Fruit fly (Drosophila melanogaster) whole organism, embryonic: ENCODE results near the gene ATPsynO.

Source experiments
- CG10543 ChIP-seq: fragments of 200-800 bp; sonication (Bioruptor generic); optimal IDR thresholded peaks from 3 replicates; lab custom pipeline; 2017; ENCODE audit warnings: missing biosample characterization, mild to moderate bottlenecking, missing genetic modification characterization, moderate library complexity
- CG11398 ChIP-seq: fragments of 200-800 bp; sonication (Bioruptor generic); optimal IDR thresholded peaks from 2 replicates; lab custom pipeline; 2016; ENCODE audit warnings: missing biosample characterization, missing genetic modification characterization
- CG11560 ChIP-seq: fragments of 200-800 bp; sonication (Bioruptor generic); IDR thresholded peaks from 3 replicates; pipeline ENCODE4 v1.3.6; 2022; ENCODE audit warnings: missing biosample characterization, missing genetic modification characterization
- CG13894 ChIP-seq: fragments of 200-800 bp; sonication (Bioruptor generic); optimal IDR thresholded peaks from 3 replicates; lab custom pipeline; 2018; ENCODE audit warnings: missing biosample characterization, mild to moderate bottlenecking, missing genetic modification characterization, moderate library complexity
- CG15073 ChIP-seq: fragments of 200-800 bp; sonication (Bioruptor generic); optimal IDR thresholded peaks from 2 replicates; lab custom pipeline; 2016; ENCODE audit warnings: missing biosample characterization, missing genetic modification characterization
- CG15601 ChIP-seq: fragments of 200-800 bp; sonication (Bioruptor generic); optimal IDR thresholded peaks from 3 replicates; lab custom pipeline; 2019; ENCODE audit warnings: missing biosample characterization, mild to moderate bottlenecking, missing genetic modification characterization, moderate library complexity
- CG1602 ChIP-seq: fragments of 200-800 bp; sonication (Bioruptor generic); optimal IDR thresholded peaks from 3 replicates; lab custom pipeline; 2016; ENCODE audit warnings: missing biosample characterization, missing genetic modification characterization
- CG16813 ChIP-seq: fragments of 200-800 bp; sonication (Bioruptor generic); IDR thresholded peaks from 3 replicates; pipeline ENCODE4 v1.3.6; 2022; ENCODE audit warnings: missing biosample characterization, missing genetic modification characterization; ENCODE audit not compliant: partially characterized antibody
- CG17328 ChIP-seq: fragments of 200-800 bp; sonication (Bioruptor generic); IDR thresholded peaks from 2 replicates; pipeline ENCODE4 v1.3.6; 2022; ENCODE audit warnings: missing biosample characterization, missing genetic modification characterization
- CG2199 ChIP-seq: fragments of 200-800 bp; sonication (Bioruptor generic); IDR thresholded peaks from 3 replicates; pipeline ENCODE4 v1.3.6; 2022; ENCODE audit warnings: missing biosample characterization, missing genetic modification characterization
- CG32767 ChIP-seq: fragments of 200-800 bp; sonication (Bioruptor generic); IDR thresholded peaks from 2 replicates; pipeline ENCODE4 v1.3.6; 2022; ENCODE audit warnings: missing biosample characterization, missing genetic modification characterization
- CG42726 ChIP-seq: fragments of 200-800 bp; sonication (Bioruptor generic); IDR thresholded peaks from 2 replicates; pipeline ENCODE4 v1.3.6; 2022; ENCODE audit warnings: missing biosample characterization, missing genetic modification characterization; ENCODE audit not compliant: partially characterized antibody
- CG8478 ChIP-seq: fragments of >200 bp; optimal IDR thresholded peaks from 2 replicates; lab custom pipeline; 2018
- Chrac-16 ChIP-seq: fragments of 200-800 bp; sonication (Bioruptor generic); optimal IDR thresholded peaks from 3 replicates; lab custom pipeline; 2016; ENCODE audit warnings: missing biosample characterization, missing genetic modification characterization
- D ChIP-seq, 2 experiments: fragments of 200-800 bp in 1 of 2; fragments of >200 bp in 1 of 2; sonication (Bioruptor generic) in 1 of 2; optimal IDR thresholded peaks; 2 replicates in 1 of 2; 3 replicates in 1 of 2; lab custom pipeline; 2017; ENCODE audit warnings: mild to moderate bottlenecking in 1 of 2, missing biosample characterization in 1 of 2, missing genetic modification characterization in 1 of 2, missing genetic modification reagents in 1 of 2
- Dbx ChIP-seq: fragments of 200-800 bp; sonication (Bioruptor generic); IDR thresholded peaks from 3 replicates; pipeline ENCODE4 v1.3.6; 2022; ENCODE audit warnings: missing biosample characterization, missing genetic modification characterization
- H15 ChIP-seq: fragments of 200-800 bp; sonication (Bioruptor generic); IDR thresholded peaks from 3 replicates; pipeline ENCODE4 v1.3.6; 2022; ENCODE audit warnings: missing biosample characterization, missing genetic modification characterization
- HLH3B ChIP-seq: fragments of 200-800 bp; sonication (Bioruptor generic); IDR thresholded peaks from 2 replicates; pipeline ENCODE4 v1.3.6; 2022; ENCODE audit warnings: missing biosample characterization, missing genetic modification characterization
- Hr39 ChIP-seq: fragments of >200 bp; optimal IDR thresholded peaks from 2 replicates; lab custom pipeline; 2017
- Med ChIP-seq: fragments of 200-800 bp; sonication (Bioruptor generic); peaks from one replicate; lab custom pipeline; 2016; ENCODE audit warnings: missing biosample characterization, missing genetic modification characterization, mild to moderate bottlenecking, inconsistent platforms, moderate library complexity
- Mrtf ChIP-seq: fragments of 200-800 bp; sonication (Bioruptor generic); IDR thresholded peaks from 3 replicates; pipeline ENCODE4 v1.3.6; 2022; ENCODE audit warnings: missing biosample characterization, missing genetic modification characterization
- Nf-YC ChIP-seq: fragments of 200-800 bp; optimal IDR thresholded peaks from 3 replicates; lab custom pipeline; 2019; ENCODE audit warnings: missing biosample characterization, mild to moderate bottlenecking, missing genetic modification characterization, moderate library complexity
- Pdp1 ChIP-seq, 2 experiments: fragments of 200-800 bp; sonication (Bioruptor generic); optimal IDR thresholded peaks; 3 replicates each; lab custom pipeline; 2016; ENCODE audit warnings: missing biosample characterization in 2 of 2, missing genetic modification characterization in 2 of 2, mild to moderate bottlenecking in 1 of 2, moderate library complexity in 1 of 2
- az2 ChIP-seq: fragments of 200-800 bp; sonication (Bioruptor generic); optimal IDR thresholded peaks from 3 replicates; lab custom pipeline; 2016; ENCODE audit warnings: missing biosample characterization, missing genetic modification characterization
- bbx ChIP-seq: fragments of 200-800 bp; sonication (Bioruptor generic); IDR thresholded peaks from 2 replicates; pipeline ENCODE4 v1.3.6; 2022; ENCODE audit warnings: missing biosample characterization, missing genetic modification characterization; ENCODE audit not compliant: partially characterized antibody
- cg ChIP-seq: fragments of 200-800 bp; sonication (Bioruptor generic); optimal IDR thresholded peaks from 3 replicates; lab custom pipeline; 2019; ENCODE audit warnings: missing biosample characterization, mild to moderate bottlenecking, missing genetic modification characterization, moderate library complexity
- crc ChIP-seq: fragments of 200-800 bp; sonication (Bioruptor generic); optimal IDR thresholded peaks from 2 replicates; lab custom pipeline; 2016; ENCODE audit warnings: missing biosample characterization, missing genetic modification characterization
- dysf ChIP-seq: fragments of 200-800 bp; sonication (Bioruptor generic); IDR thresholded peaks from 3 replicates; pipeline ENCODE4 v1.3.6; 2022; ENCODE audit warnings: missing biosample characterization, missing genetic modification characterization
- ewg ChIP-seq: fragments of 200-800 bp; sonication (Bioruptor generic); optimal IDR thresholded peaks from 3 replicates; lab custom pipeline; 2017; ENCODE audit warnings: mild to moderate bottlenecking, missing biosample characterization, missing genetic modification reagents, missing genetic modification characterization
- ftz-f1 ChIP-seq: fragments of 200-800 bp; sonication (Bioruptor generic); optimal IDR thresholded peaks from 2 replicates; lab custom pipeline; 2016; ENCODE audit warnings: missing biosample characterization, missing genetic modification characterization
- mirr ChIP-seq: fragments of 200-800 bp; sonication (Bioruptor generic); optimal IDR thresholded peaks from 3 replicates; lab custom pipeline; 2018; ENCODE audit warnings: missing biosample characterization, mild to moderate bottlenecking, missing genetic modification characterization
- peb ChIP-seq: fragments of 200-800 bp; sonication (Bioruptor generic); IDR thresholded peaks from 2 replicates; pipeline ENCODE4 v1.3.6; 2022; ENCODE audit warnings: missing biosample characterization, missing genetic modification characterization
- pzg ChIP-seq: fragments of 200-800 bp; sonication (Bioruptor generic); optimal IDR thresholded peaks from 3 replicates; lab custom pipeline; 2018; ENCODE audit warnings: missing biosample characterization, mild to moderate bottlenecking, missing genetic modification characterization, moderate library complexity
- row ChIP-seq: fragments of 200-800 bp; sonication (Bioruptor generic); IDR thresholded peaks from 3 replicates; pipeline ENCODE4 v1.3.6; 2022; ENCODE audit warnings: missing biosample characterization, missing genetic modification characterization
- sd ChIP-seq: fragments of 200-800 bp; sonication (Bioruptor generic); optimal IDR thresholded peaks from 3 replicates; lab custom pipeline; 2018; ENCODE audit warnings: missing biosample characterization, mild to moderate bottlenecking, missing genetic modification characterization, moderate library complexity
- sens ChIP-seq: fragments of 200-800 bp; sonication (Bioruptor generic); peaks from one replicate; lab custom pipeline; 2016; ENCODE audit warnings: missing biosample characterization, missing genetic modification characterization
- sima ChIP-seq: fragments of 200-800 bp; sonication (Bioruptor generic); optimal IDR thresholded peaks from 2 replicates; lab custom pipeline; 2016; ENCODE audit warnings: missing biosample characterization, missing genetic modification characterization
- so ChIP-seq: fragments of 200-800 bp; sonication (Bioruptor generic); IDR thresholded peaks from 3 replicates; pipeline ENCODE4 v1.3.6; 2022; ENCODE audit warnings: missing biosample characterization, missing genetic modification characterization
- vvl ChIP-seq: fragments of 200-800 bp; sonication (Bioruptor generic); IDR thresholded peaks from 2 replicates; pipeline ENCODE4 v1.3.6; 2022; ENCODE audit warnings: missing biosample characterization, missing genetic modification characterization
- z ChIP-seq: fragments of 200-800 bp; sonication (Bioruptor generic); IDR thresholded peaks from 3 replicates; pipeline ENCODE4 v1.3.6; 2022; ENCODE audit warnings: missing biosample characterization, missing genetic modification characterization

Gene ATPsynO

DNA sequence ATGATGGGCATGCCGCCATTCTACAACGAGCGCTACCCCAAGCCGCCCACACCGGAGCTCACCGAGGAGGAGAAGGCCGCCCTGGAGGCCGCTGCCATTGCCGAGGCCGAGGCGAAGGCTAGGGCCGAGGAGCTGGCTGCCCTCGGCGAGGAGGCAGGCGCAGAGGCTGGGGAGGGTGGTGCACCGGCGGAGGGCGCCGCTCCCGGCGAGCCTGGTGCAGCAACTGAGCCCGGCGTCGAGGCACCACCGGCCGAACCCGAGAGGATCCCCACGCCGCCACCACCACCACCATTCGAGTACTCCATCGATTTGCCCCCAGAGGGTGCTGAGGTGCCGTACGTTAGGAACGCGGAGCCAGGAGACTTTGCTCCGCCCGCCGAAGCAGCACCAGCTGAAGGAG is 39.9 kb downstream of the ATPsynO start:
- TF ChIP-seq crc, result no peak
- no peak for TF ChIP-seq CG11398 (GFP tag; lab: Kevin White, UChicago)
- TF ChIP-seq sima, result no peak
- peak; percentile 23; the same call in 1 of the 2 replicates for TF ChIP-seq CG42726 (GFP tag; lab: Robert Waterston, UW)
- 0 out of 3 replicates have a peak, but pooled peaks have one; percentile 35 for TF ChIP-seq CG11560 (tag; lab: Robert Waterston, UW)
- TF ChIP-seq dysf (GFP tag; lab: Robert Waterston, UW), result 0 out of 3 replicates have a peak, but pooled peaks have one; percentile 9
- no peak for TF ChIP-seq CG13894 (tag; lab: Kevin White, UChicago)
- TF ChIP-seq bbx, result 0 out of 2 replicates have a peak, but pooled peaks have one; percentile 6
- 0 out of 3 replicates have a peak, but pooled peaks have one; percentile 6 for TF ChIP-seq Dbx (GFP tag; lab: Robert Waterston, UW)
- TF ChIP-seq ftz-f1 (GFP tag; lab: Kevin White, UChicago), result peak; percentile 56
- no peak for TF ChIP-seq CG2199 (GFP tag; lab: Robert Waterston, UW)
- 0 out of 2 replicates have a peak, but pooled peaks have one; percentile 12 for TF ChIP-seq vvl
- 0 out of 3 replicates have a peak, but pooled peaks have one; percentile 24 for TF ChIP-seq CG16813 (GFP tag; lab: Robert Waterston, UW)
- TF ChIP-seq Hr39 (lab: Kevin White, UChicago), result peak; percentile 16
- TF ChIP-seq sd (tag; lab: Kevin White, UChicago), result no peak
- no peak for TF ChIP-seq peb (GFP tag; lab: Robert Waterston, UW)
- peak; percentile 37; the same call in 1 of the 2 replicates for TF ChIP-seq CG17328
- TF ChIP-seq sens (GFP tag; lab: Kevin White, UChicago), result peak; percentile 22
- no peak for TF ChIP-seq CG15073
- TF ChIP-seq az2 (GFP tag; lab: Kevin White, UChicago), result no peak
- no peak for TF ChIP-seq Chrac-16
- no peak for TF ChIP-seq Nf-YC (tag; lab: Kevin White, UChicago)
- TF ChIP-seq CG8478 (lab: Kevin White, UChicago), result no peak
- TF ChIP-seq so (GFP tag; lab: Robert Waterston, UW), result no peak
- TF ChIP-seq CG10543, result peak; percentile 6

- TF ChIP-seq HLH3B (GFP tag; lab: Robert Waterston, UW) (no peak), sens (GFP tag; lab: Kevin White, UChicago) (peak; percentile 82), CG32767 (GFP tag; lab: Robert Waterston, UW) (0 out of 2 replicates have a peak, but pooled peaks have one; percentile 15), D (optimal IDR thresholded peaks at IDR 0.05; lab: Kevin White, UChicago) (no peak), D (GFP tag; optimal IDR thresholded peaks at IDR 0.05; lab: Kevin White, UChicago) (no peak), Pdp1 (GFP tag; optimal IDR thresholded peaks at IDR 0.05; lab: Kevin White, UChicago) (peak in 1 of 2 experiments; percentile 54), mirr (GFP tag; lab: Kevin White, UChicago) (no peak), pzg (GFP tag; lab: Kevin White, UChicago) (no peak), CG1602 (no peak), CG16813 (GFP tag; lab: Robert Waterston, UW) (no peak), Mrtf (no peak), H15 (no peak), CG8478 (lab: Kevin White, UChicago) (no peak), Med (GFP tag; lab: Kevin White, UChicago) (peak; percentile 70), z (0 out of 3 replicates have a peak, but pooled peaks have one; percentile 27), row (no peak), CG15601 (no peak), ewg (GFP tag; lab: Kevin White, UChicago) (no peak), sd (tag; lab: Kevin White, UChicago) (peak; percentile 1), cg (GFP tag; lab: Kevin White, UChicago) (peak; percentile 66)
Observed at dm6 chr3R:15309924-15310323, 44.5 kb downstream of the ATPsynO start, which contains the start of gene Tm2. Gene Tm2 (plus strand): TSS chr3R:15310193.
